Fruit fly (Drosophila melanogaster) whole organism, embryonic: Measurements from ENCODE around the gene CG31525.

ENCODE experiments used
- CG10267 ChIP-seq: fragments of 200-800 bp; sonication (Bioruptor generic); optimal IDR thresholded peaks from 2 replicates; lab custom pipeline; 2018; ENCODE audit warnings: missing biosample characterization, mild to moderate bottlenecking, missing genetic modification characterization, moderate library complexity
- CG10959 ChIP-seq: fragments of 200-800 bp; sonication (Bioruptor generic); IDR thresholded peaks from 2 replicates; pipeline ENCODE4 v1.3.6; 2022; ENCODE audit warnings: missing biosample characterization, missing genetic modification characterization
- CG11456 ChIP-seq: fragments of 200-800 bp; sonication (Bioruptor generic); IDR thresholded peaks from 3 replicates; pipeline ENCODE4 v1.3.6; 2022; ENCODE audit warnings: missing biosample characterization, missing genetic modification characterization
- CG11695 ChIP-seq: fragments of 200-800 bp; sonication (Bioruptor generic); IDR thresholded peaks from 3 replicates; pipeline ENCODE4 v1.3.6; 2022; ENCODE audit warnings: missing biosample characterization, missing genetic modification characterization
- CG1233 ChIP-seq: fragments of 200-800 bp; sonication (Bioruptor generic); optimal IDR thresholded peaks from 4 replicates; lab custom pipeline; 2018; ENCODE audit warnings: missing biosample characterization, mild to moderate bottlenecking, missing genetic modification characterization
- CG14441 ChIP-seq: fragments of 200-800 bp; sonication (Bioruptor generic); IDR thresholded peaks from 2 replicates; pipeline ENCODE4 v1.3.6; 2022; ENCODE audit warnings: missing biosample characterization, missing genetic modification characterization
- CG2120 ChIP-seq: fragments of 200-800 bp; sonication (Bioruptor generic); optimal IDR thresholded peaks from 3 replicates; lab custom pipeline; 2016; ENCODE audit warnings: missing biosample characterization, missing genetic modification characterization
- CG30403 ChIP-seq: fragments of 200-800 bp; sonication (Bioruptor generic); optimal IDR thresholded peaks from 3 replicates; lab custom pipeline; 2016; ENCODE audit warnings: missing biosample characterization, missing genetic modification characterization
- CG31224 ChIP-seq: fragments of 200-800 bp; sonication (Bioruptor generic); IDR thresholded peaks from 2 replicates; pipeline ENCODE4 v1.3.6; 2022; ENCODE audit warnings: missing biosample characterization, missing genetic modification characterization
- CG3995 ChIP-seq: fragments of 200-800 bp; sonication (Bioruptor generic); optimal IDR thresholded peaks from 3 replicates; lab custom pipeline; 2016; ENCODE audit warnings: missing biosample characterization, missing genetic modification characterization
- CG4328 ChIP-seq: fragments of 200-800 bp; sonication (Bioruptor generic); optimal IDR thresholded peaks from 3 replicates; lab custom pipeline; 2017; ENCODE audit warnings: missing biosample characterization, missing genetic modification reagents, missing genetic modification characterization
- CG5180 ChIP-seq: fragments of 200-800 bp; sonication (Bioruptor generic); optimal IDR thresholded peaks from 3 replicates; lab custom pipeline; 2017; ENCODE audit warnings: missing biosample characterization, missing genetic modification characterization, mild to moderate bottlenecking, moderate library complexity, missing genetic modification reagents
- CG6175 ChIP-seq: fragments of 200-800 bp; sonication (Bioruptor generic); IDR thresholded peaks from 3 replicates; pipeline ENCODE4 v1.3.6; 2022; ENCODE audit warnings: missing biosample characterization, missing genetic modification characterization
- CG8281 ChIP-seq: fragments of 200-800 bp; sonication (Bioruptor generic); optimal IDR thresholded peaks from 2 replicates; lab custom pipeline; 2018; ENCODE audit warnings: missing biosample characterization, mild to moderate bottlenecking, missing genetic modification characterization, moderate library complexity
- CG8290 ChIP-seq, 3 experiments: fragments of 200-800 bp; sonication (Bioruptor generic); optimal IDR thresholded peaks; 2 replicates each; lab custom pipeline; 2016 to 2019; ENCODE audit warnings: missing biosample characterization in 3 of 3, missing genetic modification characterization in 3 of 3, mild to moderate bottlenecking in 2 of 3, moderate library complexity in 1 of 3
- CG8388 ChIP-seq: fragments of 200-800 bp; sonication (Bioruptor generic); optimal IDR thresholded peaks from 2 replicates; lab custom pipeline; 2019; ENCODE audit warnings: missing biosample characterization, mild to moderate bottlenecking, missing genetic modification characterization, moderate library complexity
- CHES-1-like ChIP-seq: fragments of 200-800 bp; sonication (Bioruptor generic); optimal IDR thresholded peaks from 2 replicates; lab custom pipeline; 2016; ENCODE audit warnings: missing biosample characterization, missing genetic modification characterization
- Dad ChIP-seq: fragments of 200-800 bp; sonication (Bioruptor generic); optimal IDR thresholded peaks from 3 replicates; lab custom pipeline; 2016; ENCODE audit warnings: missing biosample characterization, missing genetic modification characterization
- Doc3 ChIP-seq: fragments of 200-800 bp; sonication (Bioruptor generic); IDR thresholded peaks from 3 replicates; pipeline ENCODE4 v1.3.6; 2022; ENCODE audit warnings: missing biosample characterization, missing genetic modification characterization; ENCODE audit not compliant: partially characterized antibody
- GATAe ChIP-seq: fragments of 200-800 bp; sonication (Bioruptor generic); conservative IDR thresholded peaks from 2 replicates; pipeline ENCODE4 v1.3.6; 2022; ENCODE audit warnings: missing biosample characterization, missing genetic modification characterization
- Gsc ChIP-seq: fragments of 200-800 bp; sonication (Bioruptor generic); IDR thresholded peaks from 2 replicates; pipeline ENCODE4 v1.3.6; 2022; ENCODE audit warnings: missing biosample characterization, missing genetic modification characterization
- Mrtf ChIP-seq: fragments of 200-800 bp; sonication (Bioruptor generic); IDR thresholded peaks from 3 replicates; pipeline ENCODE4 v1.3.6; 2022; ENCODE audit warnings: missing biosample characterization, missing genetic modification characterization
- Nf-YA ChIP-seq: fragments of 200-800 bp; sonication (Bioruptor generic); IDR thresholded peaks from 2 replicates; pipeline ENCODE4 v1.3.6; 2022; ENCODE audit warnings: missing biosample characterization, missing genetic modification characterization
- Sry-δ ChIP-seq: fragments of 200-800 bp; sonication (Bioruptor generic); optimal IDR thresholded peaks from 2 replicates; lab custom pipeline; 2016; ENCODE audit warnings: missing biosample characterization, missing genetic modification characterization
- Stat92E ChIP-seq, 3 experiments: fragments of >200 bp in 2 of 3; fragments of 200-800 bp in 1 of 3; sonication (Bioruptor generic) in 1 of 3; optimal IDR thresholded peaks; 2 replicates each; lab custom pipeline; 2017 to 2019; ENCODE audit warnings: missing biosample characterization in 3 of 3, missing genetic modification characterization in 3 of 3, mild to moderate bottlenecking in 1 of 3, moderate library complexity in 1 of 3
- bbx ChIP-seq: fragments of 200-800 bp; sonication (Bioruptor generic); IDR thresholded peaks from 2 replicates; pipeline ENCODE4 v1.3.6; 2022; ENCODE audit warnings: missing biosample characterization, missing genetic modification characterization; ENCODE audit not compliant: partially characterized antibody
- bowl ChIP-seq: fragments of 200-800 bp; sonication (Bioruptor generic); IDR thresholded peaks from 2 replicates; pipeline ENCODE4 v1.3.6; 2022; ENCODE audit warnings: missing biosample characterization, missing genetic modification characterization
- br ChIP-seq: fragments of >200 bp; optimal IDR thresholded peaks from 2 replicates; lab custom pipeline; 2017
- cas ChIP-seq: fragments of 200-800 bp; sonication (Bioruptor generic); IDR thresholded peaks from 2 replicates; pipeline ENCODE4 v1.3.6; 2022; ENCODE audit warnings: missing biosample characterization, missing genetic modification characterization
- crp ChIP-seq, 2 experiments: fragments of 200-800 bp; sonication (Bioruptor generic); optimal IDR thresholded peaks; 2 replicates in 1 of 2; 3 replicates in 1 of 2; lab custom pipeline; 2017; ENCODE audit warnings: missing biosample characterization in 2 of 2, missing genetic modification characterization in 2 of 2, mild to moderate bottlenecking in 1 of 2, moderate library complexity in 1 of 2
- ewg ChIP-seq: fragments of 200-800 bp; sonication (Bioruptor generic); optimal IDR thresholded peaks from 3 replicates; lab custom pipeline; 2017; ENCODE audit warnings: mild to moderate bottlenecking, missing biosample characterization, missing genetic modification reagents, missing genetic modification characterization
- fd96Cb ChIP-seq: fragments of 200-800 bp; sonication (Bioruptor generic); optimal IDR thresholded peaks from 2 replicates; lab custom pipeline; 2018; ENCODE audit warnings: missing biosample characterization, mild to moderate bottlenecking, missing genetic modification characterization, moderate library complexity
- gem ChIP-seq: fragments of 200-800 bp; sonication (Bioruptor generic); optimal IDR thresholded peaks from 2 replicates; lab custom pipeline; 2019; ENCODE audit warnings: missing biosample characterization, mild to moderate bottlenecking, missing genetic modification characterization, moderate library complexity
- gfzf ChIP-seq: fragments of 200-800 bp; sonication (Bioruptor generic); optimal IDR thresholded peaks from 2 replicates; lab custom pipeline; 2016; ENCODE audit warnings: missing biosample characterization, mild to moderate bottlenecking, missing genetic modification characterization, moderate library complexity
- grau ChIP-seq: fragments of 200-800 bp; optimal IDR thresholded peaks from 3 replicates; lab custom pipeline; 2019; ENCODE audit warnings: missing biosample characterization, mild to moderate bottlenecking, missing genetic modification characterization, moderate library complexity
- hb ChIP-seq: fragments of 200-800 bp; sonication (Bioruptor generic); IDR thresholded peaks from 3 replicates; pipeline ENCODE4 v1.3.6; 2022; ENCODE audit warnings: missing biosample characterization, missing genetic modification characterization; ENCODE audit not compliant: partially characterized antibody
- her ChIP-seq: fragments of 200-800 bp; sonication (Bioruptor generic); optimal IDR thresholded peaks from 2 replicates; lab custom pipeline; 2016; ENCODE audit warnings: missing biosample characterization, missing genetic modification characterization
- jing ChIP-seq: fragments of 200-800 bp; sonication (Bioruptor generic); optimal IDR thresholded peaks from 2 replicates; lab custom pipeline; 2018; ENCODE audit warnings: missing biosample characterization, mild to moderate bottlenecking, missing genetic modification characterization
- lab ChIP-seq: fragments of 200-800 bp; sonication (Bioruptor generic); optimal IDR thresholded peaks from 3 replicates; lab custom pipeline; 2017; ENCODE audit warnings: missing biosample characterization, missing genetic modification characterization, mild to moderate bottlenecking, moderate library complexity, missing genetic modification reagents
- lilli ChIP-seq: fragments of 200-800 bp; sonication (Bioruptor generic); optimal IDR thresholded peaks from 3 replicates; lab custom pipeline; 2016; ENCODE audit warnings: missing biosample characterization, missing genetic modification characterization
- luna ChIP-seq: fragments of 200-800 bp; sonication (Bioruptor generic); optimal IDR thresholded peaks from 2 replicates; lab custom pipeline; 2016; ENCODE audit warnings: missing biosample characterization, missing genetic modification characterization
- nom ChIP-seq: fragments of 200-800 bp; sonication (Bioruptor generic); optimal IDR thresholded peaks from 2 replicates; lab custom pipeline; 2017; ENCODE audit warnings: missing biosample characterization, missing genetic modification characterization, mild to moderate bottlenecking, moderate library complexity, missing genetic modification reagents
- rib ChIP-seq: fragments of 200-800 bp; sonication (Bioruptor generic); IDR thresholded peaks from 2 replicates; pipeline ENCODE4 v1.3.6; 2022; ENCODE audit warnings: missing biosample characterization, missing genetic modification characterization
- run ChIP-seq: fragments of 200-800 bp; sonication (Bioruptor generic); optimal IDR thresholded peaks from 3 replicates; lab custom pipeline; 2018; ENCODE audit warnings: missing biosample characterization, mild to moderate bottlenecking, missing genetic modification characterization
- salm ChIP-seq: fragments of 200-800 bp; sonication (Bioruptor generic); optimal IDR thresholded peaks from 2 replicates; lab custom pipeline; 2018; ENCODE audit warnings: missing biosample characterization, mild to moderate bottlenecking, missing genetic modification characterization
- scrt ChIP-seq: fragments of 200-800 bp; sonication (Bioruptor generic); optimal IDR thresholded peaks from 2 replicates; lab custom pipeline; 2018; ENCODE audit warnings: missing biosample characterization, mild to moderate bottlenecking, missing genetic modification characterization, moderate library complexity
- slbo ChIP-seq: fragments of 200-800 bp; sonication (Bioruptor generic); IDR thresholded peaks from 2 replicates; pipeline ENCODE4 v1.3.6; 2022; ENCODE audit warnings: missing biosample characterization, missing genetic modification characterization
- vvl ChIP-seq: fragments of 200-800 bp; sonication (Bioruptor generic); IDR thresholded peaks from 2 replicates; pipeline ENCODE4 v1.3.6; 2022; ENCODE audit warnings: missing biosample characterization, missing genetic modification characterization

The CG31525 gene

DNA sequence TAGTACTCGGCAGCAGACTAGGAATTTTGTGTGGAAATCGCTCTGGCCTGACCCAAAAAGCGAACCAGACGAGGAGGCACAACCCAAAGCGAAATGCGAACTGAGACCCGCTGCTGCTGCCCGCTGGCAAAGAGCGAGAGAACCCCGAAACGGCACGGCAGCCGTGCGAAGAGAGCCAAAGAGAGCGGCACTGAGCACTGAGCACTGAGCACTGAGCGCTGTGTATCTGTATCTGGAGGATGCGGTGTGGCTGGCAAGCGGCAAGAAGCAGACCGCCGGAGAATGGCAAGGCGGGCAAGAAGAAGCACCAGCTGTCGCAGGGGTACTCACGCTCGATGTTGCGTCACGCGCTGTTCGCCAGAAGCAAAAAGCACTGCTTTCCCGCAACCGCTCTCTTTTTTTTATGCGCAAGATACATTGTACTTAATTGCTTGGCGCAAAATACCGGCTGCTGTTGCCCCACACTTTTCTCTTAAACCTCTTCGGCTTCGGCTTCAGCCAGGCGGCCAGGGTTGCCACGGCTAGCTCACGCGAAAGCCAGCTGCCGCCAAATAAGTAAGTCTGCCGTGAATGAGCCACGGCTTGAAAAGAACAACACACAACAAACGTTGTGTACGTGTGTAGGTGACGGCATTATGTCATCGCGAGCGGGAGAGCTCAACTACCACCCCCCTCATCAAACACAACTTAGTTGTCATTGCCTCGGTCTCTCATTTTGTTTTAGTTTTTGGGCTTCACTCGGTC, 26.6 kb downstream of the CG31525 start (continued):
- TF ChIP-seq slbo (GFP tag; lab: Robert Waterston, UW) (no peak), CG11695 (GFP tag; lab: Robert Waterston, UW) (peak; percentile 22; the same call in 1 of the 3 replicates), fd96Cb (tag; lab: Kevin White, UChicago) (no peak), salm (no peak), Doc3 (0 out of 3 replicates have a peak, but pooled peaks have one; percentile 32), nom (GFP tag; lab: Kevin White, UChicago) (peak; percentile 76), jing (GFP tag; lab: Kevin White, UChicago) (no peak), CG2120 (GFP tag; lab: Kevin White, UChicago) (peak; percentile 7), her (GFP tag; lab: Kevin White, UChicago) (peak; percentile 10), run (tag; lab: Kevin White, UChicago) (no peak), luna (GFP tag; lab: Kevin White, UChicago) (no peak), CG10267 (tag; lab: Kevin White, UChicago) (no peak), CG8388 (GFP tag; lab: Kevin White, UChicago) (no peak), CG11456 (GFP tag; lab: Robert Waterston, UW) (no peak), bowl (GFP tag; lab: Robert Waterston, UW) (0 out of 2 replicates have a peak, but pooled peaks have one; percentile 46), GATAe (GFP tag; lab: Robert Waterston, UW) (no peak), CG3995 (peak; percentile 62), br (no peak), Gsc (no peak), CG30403 (no peak), CG14441 (no peak), ewg (GFP tag; lab: Kevin White, UChicago) (peak; percentile 77), scrt (GFP tag; lab: Kevin White, UChicago) (peak; percentile 47), vvl (GFP tag; lab: Robert Waterston, UW) (peak; percentile 51), Sry-δ (peak; percentile 8), bbx (peak; percentile 59), gfzf (GFP tag; lab: Kevin White, UChicago) (peak; percentile 2), Stat92E (GFP tag; optimal IDR thresholded peaks at IDR 0.05; lab: Kevin White, UChicago) (no peak), CHES-1-like (GFP tag; lab: Kevin White, UChicago) (peak; percentile 1), gem (no peak), hb (0 out of 3 replicates have a peak, but pooled peaks have one; percentile 11), grau (tag; lab: Kevin White, UChicago) (no peak), CG10959 (GFP tag; lab: Robert Waterston, UW) (no peak), CG31224 (GFP tag; lab: Robert Waterston, UW) (no peak), CG5180 (GFP tag; lab: Kevin White, UChicago) (peak; percentile 96), lab (peak; percentile 51), CG8281 (tag; lab: Kevin White, UChicago) (no peak), cas (GFP tag; lab: Robert Waterston, UW) (0 out of 2 replicates have a peak, but pooled peaks have one; percentile 28), lilli (GFP tag; lab: Kevin White, UChicago) (peak; percentile 9), Nf-YA (GFP tag; lab: Robert Waterston, UW) (no peak), Mrtf (no peak), CG8290 (GFP tag; optimal IDR thresholded peaks at IDR 0.05; lab: Kevin White, UChicago) (peak; percentile 29), CG8290 (tag; optimal IDR thresholded peaks at IDR 0.05; lab: Kevin White, UChicago) (peak; percentile 45 to 60), Dad (GFP tag; lab: Kevin White, UChicago) (peak; percentile 37), CG6175 (GFP tag; lab: Robert Waterston, UW) (peak; percentile 97), rib (GFP tag; lab: Robert Waterston, UW) (peak; percentile 32; the same call in 1 of the 2 replicates), CG1233 (GFP tag; lab: Kevin White, UChicago) (no peak), crp (GFP tag; optimal IDR thresholded peaks at IDR 0.05; lab: Kevin White, UChicago) (peak in 1 of 2 experiments; percentile 60), CG4328 (no peak)
